Worm (Caenorhabditis elegans) whole organism, early embryonic: Measurements from ENCODE around the gene rpt-2.
A peak's percentile ranks its signal among the peaks of the same experiment; 100 is the strongest.

ENCODE experiments used
- B0310.2 ChIP-seq: sonication (generic microtip); optimal IDR thresholded peaks from 2 replicates; lab custom pipeline; 2016; ENCODE audit warnings: mild to moderate bottlenecking, missing genetic modification characterization, missing compliant biosample characterization
- F13C5.2 ChIP-seq: sonication (generic microtip); optimal IDR thresholded peaks from 2 replicates; lab custom pipeline; 2017; ENCODE audit warnings: mild to moderate bottlenecking, missing genetic modification characterization, inconsistent platforms, missing compliant biosample characterization
- aly-1 ChIP-seq: sonication (generic microtip); optimal IDR thresholded peaks from 2 replicates; lab custom pipeline; 2016; ENCODE audit warnings: missing genetic modification characterization, missing compliant biosample characterization
- ama-1 ChIP-seq: fragments of 150-350 bp; optimal IDR thresholded peaks from 2 replicates; lab custom pipeline; 2014
- ceh-13 ChIP-seq: fragments of 200-800 bp; sonication (Bioruptor generic); optimal IDR thresholded peaks from 2 replicates; lab custom pipeline; 2018; ENCODE audit warnings: mild to moderate bottlenecking, missing genetic modification characterization, missing compliant biosample characterization
- ceh-36 ChIP-seq: sonication (generic microtip); optimal IDR thresholded peaks from 2 replicates; lab custom pipeline; 2016; ENCODE audit warnings: missing genetic modification characterization, inconsistent platforms, missing compliant biosample characterization
- ets-7 ChIP-seq: sonication (generic microtip); optimal IDR thresholded peaks from 2 replicates; lab custom pipeline; 2016; ENCODE audit warnings: missing genotype, missing genetic modification characterization, missing compliant biosample characterization
- flt-1 ChIP-seq: fragments of 200-800 bp; sonication (Bioruptor generic); IDR thresholded peaks from 2 replicates; pipeline ENCODE4 v1.3.6; 2022; ENCODE audit warnings: missing genetic modification characterization, missing compliant biosample characterization
- hmbx-1 ChIP-seq: sonication (generic microtip); optimal IDR thresholded peaks from 2 replicates; lab custom pipeline; 2016; ENCODE audit warnings: mild to moderate bottlenecking, missing genetic modification characterization, missing compliant biosample characterization
- hmg-4 ChIP-seq: fragments of 200-800 bp; sonication (Bioruptor generic); optimal IDR thresholded peaks from 2 replicates; lab custom pipeline; 2018; ENCODE audit warnings: mild to moderate bottlenecking, missing genetic modification characterization, missing compliant biosample characterization
- hnd-1 ChIP-seq: sonication (generic microtip); optimal IDR thresholded peaks from 2 replicates; lab custom pipeline; 2016; ENCODE audit warnings: missing genetic modification characterization, missing compliant biosample characterization
- pes-1 ChIP-seq: fragments of 200-800 bp; sonication (Bioruptor generic); IDR thresholded peaks from 2 replicates; pipeline ENCODE4 v1.3.6; 2022; ENCODE audit warnings: missing genetic modification reagents, missing genetic modification characterization, missing compliant biosample characterization
- scrt-1 ChIP-seq: fragments of 200-800 bp; sonication (Bioruptor generic); IDR thresholded peaks from 2 replicates; pipeline ENCODE4 v1.3.6; 2022; ENCODE audit warnings: missing genetic modification characterization, missing compliant biosample characterization
- sea-1 ChIP-seq: fragments of 200-800 bp; sonication (Bioruptor generic); conservative IDR thresholded peaks from 2 replicates; pipeline ENCODE4 v1.3.6; 2022; ENCODE audit warnings: missing genetic modification characterization, missing compliant biosample characterization
- tbx-11 ChIP-seq: fragments of 200-800 bp; sonication (Bioruptor generic); IDR thresholded peaks from 2 replicates; pipeline ENCODE4 v1.3.6; 2022; ENCODE audit warnings: missing genetic modification characterization, missing compliant biosample characterization
- tbx-37 ChIP-seq: fragments of 200-800 bp; sonication (Bioruptor generic); conservative IDR thresholded peaks from 2 replicates; pipeline ENCODE4 v1.3.6; 2022; ENCODE audit warnings: missing genetic modification reagents, missing genetic modification characterization, missing compliant biosample characterization
- tra-4 ChIP-seq: sonication (generic microtip); optimal IDR thresholded peaks from 2 replicates; lab custom pipeline; 2017; ENCODE audit warnings: missing genetic modification characterization, missing compliant biosample characterization

The rpt-2 gene

DNA sequence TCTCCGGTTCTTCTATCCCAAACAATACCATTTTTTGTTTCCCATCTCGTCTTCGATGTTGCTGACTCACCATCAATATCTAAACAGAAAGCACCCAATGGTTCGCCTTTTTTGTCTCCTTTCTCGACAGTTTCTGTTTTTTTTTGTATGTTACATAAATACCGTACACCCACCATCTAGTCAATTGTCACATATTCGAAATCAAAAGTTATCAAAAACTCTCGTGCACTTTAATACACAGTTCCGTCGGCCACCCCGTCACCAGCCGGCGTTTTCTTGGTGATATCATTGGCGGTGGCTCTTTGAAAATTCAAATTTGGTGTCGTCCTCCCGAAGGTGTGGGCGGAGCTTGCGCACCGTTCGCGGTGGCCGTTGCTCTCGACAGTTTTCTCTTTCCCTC lies 9.5 kb downstream of the rpt-2 start:
- no peak for TF ChIP-seq ceh-13
- TF ChIP-seq ceh-36 (tag; lab: Kevin White, UChicago) = no peak
- no peak for TF ChIP-seq hmbx-1 (tag; lab: Kevin White, UChicago)
- no peak for TF ChIP-seq aly-1
- TF ChIP-seq tbx-37 (GFP tag; lab: Robert Waterston, UW) = no peak
- TF ChIP-seq F13C5.2 (tag; lab: Kevin White, UChicago) = no peak
- TF ChIP-seq tbx-11 (GFP tag; lab: Robert Waterston, UW) = no peak
- no peak for TF ChIP-seq scrt-1 (GFP tag; lab: Robert Waterston, UW)
- no peak for TF ChIP-seq ets-7 (tag; lab: Kevin White, UChicago)
- no peak for TF ChIP-seq flt-1
- TF ChIP-seq tra-4 (tag; lab: Kevin White, UChicago) = no peak
- no peak for TF ChIP-seq sea-1 (GFP tag; lab: Robert Waterston, UW)
- no peak for TF ChIP-seq hnd-1
- no peak for TF ChIP-seq hmg-4 (GFP tag; lab: Kevin White, UChicago)

DNA sequence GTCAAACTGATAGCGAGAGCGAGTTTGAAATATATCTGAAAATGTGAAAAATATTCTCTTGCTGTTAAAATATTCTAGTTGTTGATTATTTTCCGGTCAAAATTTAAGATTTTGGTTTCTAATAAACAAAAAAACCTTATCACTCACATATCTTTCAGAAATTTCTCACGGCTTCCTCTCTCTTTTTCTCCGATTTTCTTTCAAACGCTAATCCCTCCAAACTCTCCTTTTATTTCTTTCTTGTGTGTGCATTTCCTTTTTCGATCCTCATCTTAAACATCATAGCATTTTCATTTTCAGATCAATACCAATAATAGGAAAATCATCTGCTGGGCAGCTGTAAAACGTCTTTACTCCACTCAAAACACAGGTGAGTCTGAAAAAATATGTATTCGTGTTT lies 14.2 kb downstream of the rpt-2 start, which contains the start of gene fos-1:
TSS of gene fos-1 (plus strand) at position 301 of the 400 bp plus-strand sequence.
- no peak for TF ChIP-seq ceh-36 (tag; lab: Kevin White, UChicago)
- no peak for TF ChIP-seq aly-1
- TF ChIP-seq B0310.2 (tag; lab: Kevin White, UChicago) = no peak

DNA sequence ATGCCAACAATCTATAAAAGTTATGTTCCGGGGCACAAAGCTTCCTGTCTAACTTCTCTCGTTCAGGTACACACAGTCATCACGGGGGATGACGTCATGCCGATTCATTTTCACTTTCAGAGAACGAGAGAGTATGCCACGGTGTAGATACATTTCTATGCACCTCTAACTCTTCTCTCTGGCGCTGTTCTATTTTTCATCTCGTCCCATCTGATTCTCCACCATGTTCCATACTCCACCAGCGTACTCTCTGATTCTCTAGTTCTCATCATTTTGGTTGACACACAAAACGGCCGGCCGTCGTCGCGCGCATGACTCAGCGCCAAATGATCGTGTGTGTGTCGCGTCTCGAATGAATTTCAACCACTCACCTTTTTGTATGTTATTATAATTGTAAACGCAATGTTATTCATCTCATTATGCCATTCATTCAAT lies 17.1 kb downstream of the rpt-2 start:
- TF ChIP-seq ceh-36 (tag; lab: Kevin White, UChicago) = no peak
- TF ChIP-seq hmg-4 (GFP tag; lab: Kevin White, UChicago) = peak; percentile 13
- TF ChIP-seq F13C5.2 (tag; lab: Kevin White, UChicago) = peak; percentile 24

DNA sequence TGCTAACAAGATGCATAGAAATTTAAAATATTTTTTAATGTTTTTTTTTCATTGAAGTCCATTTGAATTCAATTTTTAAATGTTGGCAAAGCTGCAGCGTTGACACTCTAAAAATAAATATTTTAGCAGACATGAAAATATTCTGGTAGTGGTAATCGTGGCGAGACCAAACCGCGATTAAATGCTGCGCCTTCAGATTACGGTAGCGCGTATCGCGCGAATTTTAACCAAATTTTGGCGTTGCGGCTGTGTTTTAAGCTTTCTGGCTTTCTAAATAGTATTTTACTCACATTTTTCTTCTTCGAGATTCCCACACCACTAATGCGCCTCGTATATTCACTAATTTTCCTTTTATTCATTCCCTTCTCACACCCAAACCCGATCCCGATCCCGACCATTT lies 21.4 kb downstream of the rpt-2 start, which contains the start of gene cpg-4:
TSS of gene cpg-4 (plus strand) at position 303 of the 400 bp plus-strand sequence.
- no peak for TF ChIP-seq ceh-13
- no peak for TF ChIP-seq flt-1

DNA sequence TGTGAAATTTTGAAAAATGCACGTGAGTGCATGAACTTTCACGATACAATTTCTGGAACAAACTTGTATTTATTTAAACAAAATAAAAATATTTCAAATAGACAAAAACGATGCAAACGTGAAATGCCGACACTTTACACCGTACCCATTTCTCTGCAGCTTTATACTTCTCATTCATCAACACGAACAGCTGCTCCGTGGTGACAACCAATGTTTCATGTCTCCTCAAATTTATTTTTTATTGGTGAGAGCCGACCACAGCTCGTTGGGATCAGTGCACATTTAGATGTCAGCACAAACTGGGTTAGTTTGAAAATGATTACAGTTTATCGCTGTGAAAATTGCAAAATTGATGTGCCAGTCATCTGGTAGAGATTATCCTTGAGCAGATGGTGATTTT lies 21.9 kb downstream of the rpt-2 start:
- TF ChIP-seq hmg-4 (GFP tag; lab: Kevin White, UChicago) (no peak), ama-1 (lab: Kevin White, UChicago) (no peak), tbx-11 (GFP tag; lab: Robert Waterston, UW) (no peak), ets-7 (tag; lab: Kevin White, UChicago) (no peak), tbx-37 (GFP tag; lab: Robert Waterston, UW) (no peak), aly-1 (no peak), sea-1 (GFP tag; lab: Robert Waterston, UW) (no peak), ceh-36 (tag; lab: Kevin White, UChicago) (no peak), hnd-1 (no peak), F13C5.2 (tag; lab: Kevin White, UChicago) (no peak), pes-1 (GFP tag; lab: Robert Waterston, UW) (no peak), tra-4 (tag; lab: Kevin White, UChicago) (no peak), scrt-1 (GFP tag; lab: Robert Waterston, UW) (no peak), ceh-13 (no peak), flt-1 (no peak), hmbx-1 (tag; lab: Kevin White, UChicago) (no peak), B0310.2 (tag; lab: Kevin White, UChicago) (no peak)

DNA sequence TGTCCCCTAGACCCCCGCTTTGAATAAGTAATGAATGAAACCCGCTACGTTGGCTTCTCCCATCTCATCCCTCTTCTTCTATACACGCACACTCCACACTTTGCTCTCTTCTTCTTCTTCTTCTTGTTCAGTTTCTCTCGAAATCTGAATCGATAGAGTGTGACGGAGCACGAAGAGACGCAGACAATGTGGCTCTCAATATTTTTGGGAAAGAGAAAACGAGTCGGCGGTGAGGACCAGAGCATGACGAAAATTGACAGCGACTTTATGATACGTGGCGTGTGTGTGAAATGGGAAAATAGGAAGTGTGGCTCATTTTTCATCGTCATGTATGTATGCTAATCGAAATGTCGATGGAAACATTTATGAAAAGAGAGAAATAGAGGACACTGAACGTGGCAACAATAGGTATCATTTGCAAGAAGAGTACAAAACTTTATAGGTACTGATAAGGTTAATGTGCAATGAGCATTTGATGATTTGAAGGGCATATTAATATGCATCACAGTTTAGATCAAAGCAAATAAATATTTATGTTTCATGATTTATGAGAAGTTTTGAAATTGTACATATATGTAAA lies 25.9 kb downstream of the rpt-2 start:
- TF ChIP-seq tbx-37 (GFP tag; lab: Robert Waterston, UW) (no peak), ets-7 (tag; lab: Kevin White, UChicago) (no peak), pes-1 (GFP tag; lab: Robert Waterston, UW) (no peak), flt-1 (no peak), hnd-1 (no peak), scrt-1 (GFP tag; lab: Robert Waterston, UW) (no peak), sea-1 (GFP tag; lab: Robert Waterston, UW) (no peak), hmg-4 (GFP tag; lab: Kevin White, UChicago) (no peak), hmbx-1 (tag; lab: Kevin White, UChicago) (no peak), tbx-11 (GFP tag; lab: Robert Waterston, UW) (no peak), aly-1 (no peak), B0310.2 (tag; lab: Kevin White, UChicago) (no peak), ama-1 (lab: Kevin White, UChicago) (no peak), F13C5.2 (tag; lab: Kevin White, UChicago) (no peak), ceh-36 (tag; lab: Kevin White, UChicago) (no peak)

DNA sequence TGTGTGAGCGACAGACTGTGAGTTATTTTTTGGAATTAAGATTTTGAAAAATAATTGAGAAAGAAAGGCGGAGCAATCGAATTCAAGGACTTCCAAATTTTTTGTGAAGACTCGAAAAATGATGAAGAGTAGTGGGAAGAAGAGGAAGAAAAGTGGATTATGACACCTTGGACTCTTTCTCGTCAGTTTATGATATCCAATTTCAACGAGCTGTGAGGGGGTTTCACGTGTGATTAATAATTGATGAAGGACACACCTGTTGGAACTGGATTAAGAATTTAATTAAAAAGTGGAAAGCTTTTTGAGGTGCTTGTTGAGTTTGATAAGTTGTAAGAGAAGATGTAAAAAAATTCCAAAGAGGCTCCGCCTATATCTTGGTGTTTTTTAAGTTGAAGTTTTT lies 27.1 kb downstream of the rpt-2 start, which contains the start of gene fut-8:
TSS of gene fut-8 (minus strand) at position 101 of the 400 bp plus-strand sequence.
- TF ChIP-seq ama-1 (lab: Kevin White, UChicago) (no peak), tbx-37 (GFP tag; lab: Robert Waterston, UW) (no peak)

DNA sequence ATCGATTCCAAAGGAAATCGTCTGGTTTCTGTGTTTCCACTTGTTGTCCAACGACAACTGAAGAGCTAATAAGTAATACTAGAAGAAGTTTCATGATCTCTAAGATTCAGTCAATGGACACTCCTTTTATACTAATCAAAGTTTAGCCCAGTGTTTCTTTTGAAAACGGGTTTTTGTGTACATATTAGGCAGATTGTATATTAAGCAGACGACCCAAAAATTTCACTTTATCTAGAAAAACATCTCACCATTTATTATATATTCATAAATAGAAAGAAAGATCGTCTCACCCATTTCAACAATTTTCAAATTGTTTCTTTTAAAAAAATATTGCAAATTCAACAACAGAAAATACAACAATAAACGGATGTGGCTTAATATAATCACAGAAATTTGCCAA lies 30.7 kb downstream of the rpt-2 start, which contains the start of gene C10F3.7:
TSS of gene C10F3.7 (minus strand) at position 101 of the 400 bp plus-strand sequence.
- TF ChIP-seq ama-1 (lab: Kevin White, UChicago) (no peak), hmg-4 (GFP tag; lab: Kevin White, UChicago) (no peak), ceh-13 (no peak), tbx-37 (GFP tag; lab: Robert Waterston, UW) (no peak), ceh-36 (tag; lab: Kevin White, UChicago) (no peak), hnd-1 (no peak), sea-1 (GFP tag; lab: Robert Waterston, UW) (no peak), scrt-1 (GFP tag; lab: Robert Waterston, UW) (no peak), F13C5.2 (tag; lab: Kevin White, UChicago) (no peak), aly-1 (no peak), tra-4 (tag; lab: Kevin White, UChicago) (no peak), flt-1 (no peak), hmbx-1 (tag; lab: Kevin White, UChicago) (no peak), B0310.2 (tag; lab: Kevin White, UChicago) (no peak)
